Worm (Caenorhabditis elegans) whole organism, midembryonic: ENCODE results near the gene kvs-5.

Source experiments
- cog-1 ChIP-seq: sonication (generic microtip); optimal IDR thresholded peaks from 2 replicates; lab custom pipeline; 2016; ENCODE audit warnings: missing genetic modification characterization, missing compliant biosample characterization
- klf-2 ChIP-seq: fragments of 200-800 bp; sonication (Bioruptor generic); conservative IDR thresholded peaks from 2 replicates; pipeline ENCODE4 v1.3.6; 2022; ENCODE audit warnings: missing genetic modification reagents, missing genetic modification characterization, missing compliant biosample characterization
- ref-1 ChIP-seq: fragments of 200-800 bp; sonication (Bioruptor generic); conservative IDR thresholded peaks from 2 replicates; pipeline ENCODE4 v1.3.6; 2022; ENCODE audit warnings: missing genetic modification reagents, missing genetic modification characterization, missing compliant biosample characterization
- tab-1 ChIP-seq: fragments of 200-800 bp; sonication (Bioruptor generic); IDR thresholded peaks from 2 replicates; pipeline ENCODE4 v1.3.6; 2022; ENCODE audit warnings: missing genetic modification characterization, missing compliant biosample characterization
- ztf-29 ChIP-seq: fragments of 200-800 bp; sonication (Bioruptor generic); IDR thresholded peaks from 2 replicates; pipeline ENCODE4 v1.3.6; 2022; ENCODE audit warnings: missing genetic modification reagents, missing genetic modification characterization, missing compliant biosample characterization

ce11 chrIV:801162-801561 is 64.6 kb downstream of the kvs-5 start:
- TF ChIP-seq cog-1 (tag; lab: Kevin White, UChicago): no peak
- TF ChIP-seq ztf-29: no peak
- no peak for TF ChIP-seq klf-2 (GFP tag; lab: Robert Waterston, UW)
- no peak for TF ChIP-seq tab-1 (GFP tag; lab: Robert Waterston, UW)
- no peak for TF ChIP-seq ref-1 (GFP tag; lab: Robert Waterston, UW)
